Fruit fly (Drosophila melanogaster) whole organism: ENCODE measurements around the gene CG5245.

Experiments used
- Dll ChIP-seq: fragments of >200 bp; optimal IDR thresholded peaks from 2 replicates; lab custom pipeline; 2017
- pan ChIP-seq: fragments of >200 bp; optimal IDR thresholded peaks from 2 replicates; lab custom pipeline; 2017
- usp ChIP-seq: fragments of >200 bp; optimal IDR thresholded peaks from 2 replicates; lab custom pipeline; 2017; ENCODE audit warnings: missing biosample characterization, missing genetic modification characterization, mixed read lengths

DNA sequence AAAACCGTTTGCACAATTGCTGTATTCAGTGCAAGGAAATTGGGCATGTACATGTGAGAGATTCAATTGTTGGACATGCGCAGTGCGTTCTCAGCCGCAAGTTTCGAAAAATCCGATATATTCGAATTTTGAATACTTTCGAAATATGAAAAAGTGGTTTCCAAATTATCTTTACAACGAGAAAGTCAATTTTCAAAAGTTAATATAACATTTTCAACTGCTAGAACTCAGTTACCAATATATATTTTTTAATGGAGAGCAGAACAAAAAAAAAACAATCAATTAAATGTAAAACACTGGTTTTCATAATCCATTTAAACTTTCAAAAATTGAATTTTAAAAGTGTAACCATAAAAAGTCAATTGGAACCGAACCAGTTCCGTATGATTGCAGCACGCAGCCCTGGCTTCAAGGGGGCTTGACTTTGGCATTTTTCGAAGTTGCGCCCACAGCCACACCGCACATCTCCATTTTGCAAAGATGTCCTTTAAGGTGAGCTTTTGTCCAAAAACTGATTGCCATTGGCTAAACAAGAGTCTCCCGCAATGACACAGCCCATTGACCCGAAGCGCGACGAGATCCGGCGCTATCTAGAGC, 6.9 kb upstream of the CG5245 start, which contains the start of the genes Scgbeta and CG17202:
- TF ChIP-seq pan (lab: Kevin White, UChicago), result no peak
- TF ChIP-seq usp (GFP tag; lab: Kevin White, UChicago), result no peak
- no peak for TF ChIP-seq Dll
